Fruit fly (Drosophila melanogaster) Kc167 (cell line): ENCODE results near the gene Ubr1.

Experiments
- Sin3A ChIP-seq: fragments of >200 bp; optimal IDR thresholded peaks from 2 replicates; lab custom pipeline; 2018; ENCODE audit warnings: missing external identifiers
- h ChIP-seq: fragments of >200 bp; optimal IDR thresholded peaks from 3 replicates; lab custom pipeline; 2018; ENCODE audit warnings: missing external identifiers
- insv ChIP-seq: fragments of >200 bp; optimal IDR thresholded peaks from 3 replicates; lab custom pipeline; 2018; ENCODE audit warnings: missing external identifiers
- psq ChIP-seq: fragments of >200 bp; optimal IDR thresholded peaks from 2 replicates; lab custom pipeline; 2017; ENCODE audit warnings: missing external identifiers

- TF ChIP-seq Sin3A (no peak), insv (lab: Kevin White, UChicago) (no peak), h (lab: Kevin White, UChicago) (no peak), psq (lab: Kevin White, UChicago) (no peak)
Observed at dm6 chrX:16936689-16937088, 31.8 kb downstream of the Ubr1 start.
